Fruit fly (Drosophila melanogaster): ENCODE data around the gene MED24.

- no peak for TF ChIP-seq psq (optimal IDR thresholded peaks at IDR 0.05)
- no peak for TF ChIP-seq h (optimal IDR thresholded peaks at IDR 0.05)
- no peak for TF ChIP-seq Myc (optimal IDR thresholded peaks at IDR 0.05)
Observed at dm6 chr3L:8175818-8176217, 15.3 kb upstream of the MED24 start, which contains the start of gene RecQ4.
